Worm (Caenorhabditis elegans) whole organism, L4/young adult: ENCODE data around the gene tag-294.

Experiments
- W03F9.2 ChIP-seq: fragments of 150-350 bp; optimal IDR thresholded peaks from 2 replicates; lab custom pipeline; 2014; ENCODE audit warnings: missing biosample characterization, missing genetic modification characterization
- dao-5 ChIP-seq: sonication (generic microtip); optimal IDR thresholded peaks from 2 replicates; lab custom pipeline; 2016; ENCODE audit warnings: missing genotype, missing genetic modification characterization, moderate library complexity, missing compliant biosample characterization
- him-1 ChIP-seq: sonication (generic microtip); optimal IDR thresholded peaks from 2 replicates; lab custom pipeline; 2016; ENCODE audit warnings: missing genotype, missing genetic modification reagents, missing genetic modification characterization, missing compliant biosample characterization

- TF ChIP-seq dao-5 (tag; lab: Kevin White, UChicago) (no peak), him-1 (tag; lab: Kevin White, UChicago) (no peak), W03F9.2 (no peak)
Observed at ce11 chrX:5715369-5715768, 47.8 kb downstream of the tag-294 start.
